Worm (Caenorhabditis elegans): ENCODE measurements around the gene F29A7.8.

The F29A7.8 gene

ce11 chrII:2726774-2727173 lies 31.1 kb downstream of the F29A7.8 start:
- TF ChIP-seq C34F6.9 (tag; optimal IDR thresholded peaks at IDR 0.05), result peak; percentile 1
- TF ChIP-seq nhr-21 (tag; optimal IDR thresholded peaks at IDR 0.05), result no peak
- no peak for TF ChIP-seq unc-39 (tag; optimal IDR thresholded peaks at IDR 0.05)

- TF ChIP-seq R02D3.7 (tag; optimal IDR thresholded peaks at IDR 0.05) (no peak), mab-5 (tag; optimal IDR thresholded peaks at IDR 0.05) (no peak), ztf-1 (GFP tag; conservative IDR thresholded peaks at IDR 0.05) (no peak), alr-1 (tag; optimal IDR thresholded peaks at IDR 0.05) (no peak), lin-13 (GFP tag; optimal IDR thresholded peaks at IDR 0.05) (no peak), sem-4 (tag; optimal IDR thresholded peaks at IDR 0.05) (no peak), crh-2 (tag; optimal IDR thresholded peaks at IDR 0.05) (no peak), gmeb-1 (tag; optimal IDR thresholded peaks at IDR 0.05) (no peak), ztf-11 (tag; optimal IDR thresholded peaks at IDR 0.05) (no peak)
Observed at ce11 chrII:2725561-2725960, 32.3 kb downstream of the F29A7.8 start, which contains the start of the genes T05A8.11 and nep-2. Gene T05A8.11 (minus strand): TSS chrII:2725661. Gene nep-2 (minus strand): TSS chrII:2725752.

- TF ChIP-seq nhr-237 (tag; optimal IDR thresholded peaks at IDR 0.05) (no peak), nhr-11 (tag; optimal IDR thresholded peaks at IDR 0.05) (no peak), peb-1 (tag; optimal IDR thresholded peaks at IDR 0.05) (no peak), R02D3.7 (tag; optimal IDR thresholded peaks at IDR 0.05) (no peak), F13H6.1 (tag; optimal IDR thresholded peaks at IDR 0.05) (no peak), elt-3 (tag; optimal IDR thresholded peaks at IDR 0.05) (no peak), mbf-1 (tag; optimal IDR thresholded peaks at IDR 0.05) (no peak), crh-2 (tag; optimal IDR thresholded peaks at IDR 0.05) (no peak), unc-55 (GFP tag; optimal IDR thresholded peaks at IDR 0.05) (no peak), ZK546.5 (tag; optimal IDR thresholded peaks at IDR 0.05) (no peak)
Observed at ce11 chrII:2721992-2722391, 35.9 kb downstream of the F29A7.8 start.

ce11 chrII:2719212-2719611 lies 38.6 kb downstream of the F29A7.8 start:
- TF ChIP-seq Y55F3AM.14 (GFP tag; optimal IDR thresholded peaks at IDR 0.05) (no peak), egl-27 (tag; optimal IDR thresholded peaks at IDR 0.05) (no peak), ztf-1 (GFP tag; conservative IDR thresholded peaks at IDR 0.05) (no peak), sma-9 (GFP tag; optimal IDR thresholded peaks at IDR 0.05) (no peak), sma-9 (tag; optimal IDR thresholded peaks at IDR 0.05) (no peak), nhr-129 (tag; optimal IDR thresholded peaks at IDR 0.05) (no peak), aly-2 (tag; optimal IDR thresholded peaks at IDR 0.05) (no peak), skn-1 (tag; optimal IDR thresholded peaks at IDR 0.05) (no peak), C34F6.9 (tag; optimal IDR thresholded peaks at IDR 0.05) (no peak), nhr-25 (tag; optimal IDR thresholded peaks at IDR 0.05) (no peak), snpc-4 (tag; optimal IDR thresholded peaks at IDR 0.05) (no peak)

ce11 chrII:2717335-2717734 lies 40.5 kb downstream of the F29A7.8 start, which contains the start of gene T05A8.3:
Gene T05A8.3 (minus strand): TSS chrII:2717435.
- TF ChIP-seq nhr-23 (tag; optimal IDR thresholded peaks at IDR 0.05) (no peak), fos-1 (tag; optimal IDR thresholded peaks at IDR 0.05) (no peak), lin-13 (GFP tag; optimal IDR thresholded peaks at IDR 0.05) (no peak), crh-2 (tag; optimal IDR thresholded peaks at IDR 0.05) (no peak), lsy-2 (tag; optimal IDR thresholded peaks at IDR 0.05) (no peak), elt-1 (tag; optimal IDR thresholded peaks at IDR 0.05) (no peak), nhr-10 (tag; optimal IDR thresholded peaks at IDR 0.05) (no peak), lin-11 (tag; optimal IDR thresholded peaks at IDR 0.05) (no peak), sma-3 (GFP tag; optimal IDR thresholded peaks at IDR 0.05) (no peak)

- TF ChIP-seq blmp-1 (tag; optimal IDR thresholded peaks at IDR 0.05; ENCODE audit: insufficient read depth) (no peak), ceh-82 (tag; optimal IDR thresholded peaks at IDR 0.05) (no peak), nhr-23 (tag; optimal IDR thresholded peaks at IDR 0.05) (no peak)
Observed at ce11 chrII:2710919-2711318, 46.9 kb downstream of the F29A7.8 start, which contains the start of gene T05A8.2. Gene T05A8.2 (minus strand): TSS chrII:2711019.
